Fruit fly (Drosophila melanogaster): ENCODE results near the gene Trs23.

The Trs23 gene

dm6 chr2L:8716383-8716782, 30.4 kb downstream of the Trs23 start:
- TF ChIP-seq Sp1 (GFP tag; optimal IDR thresholded peaks at IDR 0.05) (no peak), fru (GFP tag; optimal IDR thresholded peaks at IDR 0.05) (no peak), tai (GFP tag; optimal IDR thresholded peaks at IDR 0.05) (no peak), CG9705 (GFP tag; optimal IDR thresholded peaks at IDR 0.05) (no peak), Myc (optimal IDR thresholded peaks at IDR 0.05) (no peak), Jra (GFP tag; optimal IDR thresholded peaks at IDR 0.05) (no peak), sage (GFP tag; optimal IDR thresholded peaks at IDR 0.05) (no peak), Hnf4 (GFP tag; optimal IDR thresholded peaks at IDR 0.05) (no peak), Hr83 (GFP tag; optimal IDR thresholded peaks at IDR 0.05; ENCODE audit: poor library complexity, severe bottlenecking) (no peak), psq (GFP tag; optimal IDR thresholded peaks at IDR 0.05) (no peak), ey (GFP tag; optimal IDR thresholded peaks at IDR 0.05) (no peak), CrebA (GFP tag; optimal IDR thresholded peaks at IDR 0.05; ENCODE audit: borderline replicate concordance) (no peak)

- TF ChIP-seq dmrt93B (GFP tag; optimal IDR thresholded peaks at IDR 0.05) (peak; percentile 79), Dif (GFP tag; optimal IDR thresholded peaks at IDR 0.05; ENCODE audit: partially characterized antibody) (peak; percentile 97), Rel (GFP tag; optimal IDR thresholded peaks at IDR 0.05) (no peak), Rel (tag; optimal IDR thresholded peaks at IDR 0.05) (peak; percentile 35), Dfd (GFP tag; optimal IDR thresholded peaks at IDR 0.05) (no peak), Abd-B (GFP tag; optimal IDR thresholded peaks at IDR 0.05) (no peak), Hnf4 (GFP tag; optimal IDR thresholded peaks at IDR 0.05) (peak; percentile 81), h (GFP tag; optimal IDR thresholded peaks at IDR 0.05) (peak; percentile 88), ey (GFP tag; optimal IDR thresholded peaks at IDR 0.05) (peak; percentile 79), Myc (optimal IDR thresholded peaks at IDR 0.05) (no peak), CG32264 (GFP tag; optimal IDR thresholded peaks at IDR 0.05) (no peak), HLH106 (tag; optimal IDR thresholded peaks at IDR 0.05) (peak; percentile 90), Mio (GFP tag; optimal IDR thresholded peaks at IDR 0.05) (no peak), jim (GFP tag; optimal IDR thresholded peaks at IDR 0.05) (no peak), sv (GFP tag; optimal IDR thresholded peaks at IDR 0.05) (peak; percentile 86), psq (GFP tag; optimal IDR thresholded peaks at IDR 0.05) (peak; percentile 88), pan (optimal IDR thresholded peaks at IDR 0.05) (no peak), dsf (GFP tag; optimal IDR thresholded peaks at IDR 0.05; ENCODE audit: borderline replicate concordance) (peak; percentile 17), Jra (GFP tag; optimal IDR thresholded peaks at IDR 0.05) (peak; percentile 95), br (GFP tag; optimal IDR thresholded peaks at IDR 0.05) (peak; percentile 79), tai (GFP tag; optimal IDR thresholded peaks at IDR 0.05) (peak; percentile 0), OdsH (GFP tag; optimal IDR thresholded peaks at IDR 0.05) (peak; percentile 92), woc (GFP tag; optimal IDR thresholded peaks at IDR 0.05) (peak; percentile 40), brk (GFP tag; optimal IDR thresholded peaks at IDR 0.05) (peak; percentile 68), dl (GFP tag; optimal IDR thresholded peaks at IDR 0.05; ENCODE audit: insufficient read depth in 1 of 2, partially characterized antibody in 2 of 2) (peak; percentile 74 to 93), usp (GFP tag; optimal IDR thresholded peaks at IDR 0.05) (no peak), lola (GFP tag; optimal IDR thresholded peaks at IDR 0.05) (no peak), Sp1 (GFP tag; optimal IDR thresholded peaks at IDR 0.05) (peak; percentile 93), foxo (GFP tag; optimal IDR thresholded peaks at IDR 0.05) (peak in 1 of 2 experiments; percentile 92), rgr (GFP tag; optimal IDR thresholded peaks at IDR 0.05) (peak; percentile 90), Hr78 (GFP tag; optimal IDR thresholded peaks at IDR 0.05) (no peak), N (GFP tag; optimal IDR thresholded peaks at IDR 0.05) (no peak), CG9705 (GFP tag; optimal IDR thresholded peaks at IDR 0.05) (peak; percentile 59), Hr83 (GFP tag; optimal IDR thresholded peaks at IDR 0.05; ENCODE audit: poor library complexity, severe bottlenecking) (peak; percentile 95), GATAd (GFP tag; optimal IDR thresholded peaks at IDR 0.05) (no peak), sage (GFP tag; optimal IDR thresholded peaks at IDR 0.05) (peak; percentile 71), fru (GFP tag; optimal IDR thresholded peaks at IDR 0.05) (peak; percentile 88), CrebA (GFP tag; optimal IDR thresholded peaks at IDR 0.05; ENCODE audit: borderline replicate concordance) (peak; percentile 61), Vsx2 (GFP tag; optimal IDR thresholded peaks at IDR 0.05; ENCODE audit: partially characterized antibody) (peak; percentile 78)
These were observed 31.7 kb downstream of the Trs23 start for dm6 chr2L:8717618-8718336.
